Worm (Caenorhabditis elegans) whole organism, L4/young adult: Measurements from ENCODE around the gene E02H4.2.

Source experiments
- W03F9.2 ChIP-seq: fragments of 150-350 bp; optimal IDR thresholded peaks from 2 replicates; lab custom pipeline; 2014; ENCODE audit warnings: missing biosample characterization, missing genetic modification characterization
- dao-5 ChIP-seq: sonication (generic microtip); optimal IDR thresholded peaks from 2 replicates; lab custom pipeline; 2016; ENCODE audit warnings: missing genotype, missing genetic modification characterization, moderate library complexity, missing compliant biosample characterization
- him-1 ChIP-seq: sonication (generic microtip); optimal IDR thresholded peaks from 2 replicates; lab custom pipeline; 2016; ENCODE audit warnings: missing genotype, missing genetic modification reagents, missing genetic modification characterization, missing compliant biosample characterization

DNA sequence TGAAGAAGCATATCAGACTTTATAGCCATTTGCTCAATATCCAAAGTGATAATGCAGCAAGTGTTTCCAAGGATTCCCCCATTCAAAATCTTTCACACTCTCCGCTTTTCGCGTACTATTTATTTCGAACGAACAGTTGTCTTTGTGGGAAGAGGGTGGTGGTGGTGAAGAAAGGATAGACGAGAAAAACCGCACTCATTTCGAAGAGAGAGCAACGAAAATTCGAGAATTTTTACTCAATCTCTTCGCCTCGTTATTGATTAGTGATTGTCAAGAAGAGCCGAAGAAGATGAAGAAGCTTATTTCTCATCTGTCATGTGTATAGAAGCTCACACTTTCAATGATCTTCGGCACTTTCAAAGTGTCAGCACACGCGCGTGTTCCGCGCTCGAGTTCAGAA is 6.5 kb upstream of the E02H4.2 start:
- no peak for TF ChIP-seq dao-5 (tag; lab: Kevin White, UChicago)
- TF ChIP-seq W03F9.2, result no peak
- TF ChIP-seq him-1 (tag; lab: Kevin White, UChicago), result no peak
